Worm (Caenorhabditis elegans): ENCODE results near the gene scl-6.

Gene scl-6

DNA sequence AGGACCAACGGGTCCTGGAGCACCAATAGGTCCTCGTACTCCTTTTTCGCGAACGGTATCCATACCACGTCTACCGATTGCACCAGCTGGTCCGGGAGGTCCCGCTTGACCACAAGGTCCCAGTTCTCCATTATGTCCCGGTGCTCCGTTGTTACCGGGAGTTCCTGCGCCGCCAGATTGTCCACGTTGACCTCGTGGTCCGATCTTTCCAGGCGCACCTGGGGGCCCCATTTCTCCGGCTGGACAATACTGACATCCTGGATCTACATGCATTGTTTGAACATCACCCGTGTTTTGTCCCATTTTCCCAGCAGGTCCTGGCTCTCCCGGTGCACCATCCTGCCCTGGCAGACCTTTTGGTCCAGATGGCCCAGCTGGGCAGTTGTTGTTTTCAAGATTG is 2.5 kb upstream of the scl-6 start:
- TF ChIP-seq mls-2 (tag; optimal IDR thresholded peaks at IDR 0.05) (no peak), M03D4.4 (tag; optimal IDR thresholded peaks at IDR 0.05) (no peak), ceh-39 (tag; optimal IDR thresholded peaks at IDR 0.05) (no peak), tbx-8 (GFP tag; optimal IDR thresholded peaks at IDR 0.05) (no peak), snpc-4 (tag; optimal IDR thresholded peaks at IDR 0.05) (no peak), blmp-1 (tag; optimal IDR thresholded peaks at IDR 0.05) (no peak), unc-120 (tag; optimal IDR thresholded peaks at IDR 0.05; ENCODE audit: poor library complexity, severe bottlenecking) (no peak), ceh-83 (GFP tag; optimal IDR thresholded peaks at IDR 0.05) (no peak), unc-39 (tag; optimal IDR thresholded peaks at IDR 0.05) (no peak), nhr-2 (tag; optimal IDR thresholded peaks at IDR 0.05) (no peak)

DNA sequence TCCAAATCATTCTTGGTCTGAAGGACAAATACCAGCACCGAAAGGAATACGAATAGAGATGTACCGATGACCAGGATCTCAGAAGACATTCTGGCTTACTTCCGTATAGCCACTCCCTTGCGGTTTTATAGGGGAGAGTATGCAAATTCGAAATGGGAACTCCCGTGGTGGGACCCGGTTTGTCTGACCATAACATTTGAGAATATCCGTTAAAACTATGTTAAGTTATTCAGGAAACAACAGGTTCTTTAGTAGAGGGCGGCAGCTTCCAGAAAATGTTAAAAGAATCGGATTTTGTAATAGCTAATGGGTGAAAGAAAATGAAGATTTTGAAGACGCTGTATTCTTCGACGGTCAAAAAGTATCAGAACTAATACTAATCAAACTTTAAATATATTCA is 1.4 kb upstream of the scl-6 start, which contains the start of gene col-131:
Gene col-131 (minus strand): TSS at position 101 of the 400 bp plus-strand sequence.
- no peak for TF ChIP-seq nhr-2 (tag; optimal IDR thresholded peaks at IDR 0.05)
- TF ChIP-seq elt-1 (tag; optimal IDR thresholded peaks at IDR 0.05; ENCODE audit: borderline replicate concordance, insufficient read depth), result no peak
- TF ChIP-seq blmp-1 (tag; optimal IDR thresholded peaks at IDR 0.05), result no peak
- no peak for TF ChIP-seq mls-2 (tag; optimal IDR thresholded peaks at IDR 0.05)
- TF ChIP-seq hlh-1 (tag; optimal IDR thresholded peaks at IDR 0.05), result no peak
- TF ChIP-seq pha-4 (tag; optimal IDR thresholded peaks at IDR 0.05), result no peak
- no peak for TF ChIP-seq mab-5 (tag; optimal IDR thresholded peaks at IDR 0.05)
- TF ChIP-seq cnd-1 (tag; optimal IDR thresholded peaks at IDR 0.05), result no peak
- TF ChIP-seq tbx-8 (GFP tag; optimal IDR thresholded peaks at IDR 0.05), result no peak
- no peak for TF ChIP-seq sem-2 (GFP tag; optimal IDR thresholded peaks at IDR 0.05)
- TF ChIP-seq mep-1 (tag; optimal IDR thresholded peaks at IDR 0.05), result no peak
- TF ChIP-seq ham-2 (GFP tag; optimal IDR thresholded peaks at IDR 0.05), result no peak
- no peak for TF ChIP-seq ztf-11 (tag; optimal IDR thresholded peaks at IDR 0.05)
- no peak for TF ChIP-seq elt-3 (tag; optimal IDR thresholded peaks at IDR 0.05)
- TF ChIP-seq unc-62 (GFP tag; optimal IDR thresholded peaks at IDR 0.05), result no peak
- no peak for TF ChIP-seq zip-8 (tag; optimal IDR thresholded peaks at IDR 0.05)
- TF ChIP-seq unc-39 (tag; optimal IDR thresholded peaks at IDR 0.05), result no peak

DNA sequence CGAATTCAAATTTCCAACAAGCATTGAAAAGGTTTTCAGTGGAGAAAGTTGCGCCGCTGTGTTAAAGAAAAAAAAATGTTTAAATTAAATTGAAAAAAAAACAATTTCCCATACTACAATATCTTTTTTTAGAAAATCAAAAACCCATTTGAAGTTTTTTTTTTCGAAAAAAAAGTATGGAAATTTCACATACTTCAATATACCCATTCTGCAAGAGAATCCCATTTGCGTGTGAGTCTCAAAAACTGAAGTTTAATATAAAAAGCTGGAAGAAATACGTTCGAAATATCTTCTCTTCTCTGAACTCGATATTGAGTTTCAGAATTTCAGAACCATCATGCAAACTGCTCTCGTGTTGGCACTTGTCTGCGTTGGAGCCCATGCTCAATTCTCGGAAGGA is 1.6 kb downstream of the scl-6 start, which contains the start of gene scl-7:
Gene scl-7 (plus strand): TSS at position 301 of the 400 bp plus-strand sequence.
- TF ChIP-seq pha-4 (tag; optimal IDR thresholded peaks at IDR 0.05) (no peak), hlh-1 (tag; optimal IDR thresholded peaks at IDR 0.05) (no peak), snpc-4 (tag; optimal IDR thresholded peaks at IDR 0.05) (no peak), unc-39 (tag; optimal IDR thresholded peaks at IDR 0.05) (no peak)

DNA sequence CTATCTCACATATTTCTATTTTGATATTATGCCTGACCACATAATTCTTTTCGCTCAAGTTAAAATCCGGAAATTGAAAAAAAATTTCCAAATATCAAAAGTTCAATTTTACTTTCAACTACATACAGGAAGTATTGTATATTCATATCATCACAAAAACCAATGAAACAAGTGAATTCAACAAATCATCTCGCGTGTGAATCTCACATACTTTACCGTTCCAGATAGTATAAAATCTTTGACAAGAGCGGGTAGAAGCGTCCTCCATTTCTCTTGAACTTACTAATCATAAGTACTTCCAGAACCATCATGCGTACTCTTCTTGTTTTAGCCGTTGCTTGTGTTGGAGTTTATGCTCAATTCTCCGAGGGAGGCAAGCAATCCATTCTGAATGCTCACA is 2.9 kb downstream of the scl-6 start, which contains the start of gene scl-8:
Gene scl-8 (plus strand): TSS at position 301 of the 400 bp plus-strand sequence.
- TF ChIP-seq nhr-12 (tag; optimal IDR thresholded peaks at IDR 0.05) (no peak), mep-1 (tag; optimal IDR thresholded peaks at IDR 0.05) (no peak), lin-13 (tag; optimal IDR thresholded peaks at IDR 0.05) (no peak), elt-1 (tag; optimal IDR thresholded peaks at IDR 0.05; ENCODE audit: borderline replicate concordance, insufficient read depth) (no peak), mab-5 (tag; optimal IDR thresholded peaks at IDR 0.05) (no peak), pha-4 (tag; optimal IDR thresholded peaks at IDR 0.05) (no peak), ceh-39 (tag; optimal IDR thresholded peaks at IDR 0.05) (no peak), nhr-237 (tag; optimal IDR thresholded peaks at IDR 0.05) (no peak)

DNA sequence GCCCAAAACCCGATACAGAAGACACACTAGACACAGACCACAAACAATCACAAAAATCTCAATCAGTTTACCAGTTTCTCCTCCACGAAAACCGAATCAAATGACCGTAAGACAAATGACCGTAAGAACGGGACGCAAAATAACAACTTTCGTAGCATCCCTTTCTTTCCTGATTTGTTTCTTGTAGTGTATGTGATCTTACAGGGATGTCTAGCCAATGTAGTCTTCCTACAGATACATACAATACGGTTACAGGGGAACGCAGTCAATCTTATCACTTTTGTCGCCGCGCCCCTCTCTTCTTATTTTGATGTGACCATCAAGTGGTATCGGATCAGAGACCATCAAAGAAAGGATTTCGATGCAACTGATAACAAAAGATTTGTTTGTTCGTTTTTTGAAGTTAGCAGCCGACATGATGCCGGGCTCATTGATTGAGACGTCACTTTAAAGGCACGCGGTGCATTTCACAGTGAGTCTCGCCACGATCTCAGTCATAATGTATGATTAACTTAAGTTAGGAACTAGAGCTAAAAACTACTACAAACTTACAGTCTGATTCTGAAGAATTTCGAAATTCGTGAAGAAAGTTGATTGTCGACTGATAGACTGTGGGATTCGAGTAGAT is 7.2 kb downstream of the scl-6 start:
- TF ChIP-seq nhr-237 (tag; optimal IDR thresholded peaks at IDR 0.05), result no peak
- no peak for TF ChIP-seq lin-32 (GFP tag; optimal IDR thresholded peaks at IDR 0.05)
- TF ChIP-seq ces-1 (GFP tag; optimal IDR thresholded peaks at IDR 0.05), result no peak
- no peak for TF ChIP-seq snpc-4 (tag; optimal IDR thresholded peaks at IDR 0.05)
- TF ChIP-seq bed-3 (GFP tag; optimal IDR thresholded peaks at IDR 0.05), result no peak
- no peak for TF ChIP-seq elt-1 (tag; optimal IDR thresholded peaks at IDR 0.05; ENCODE audit: borderline replicate concordance, insufficient read depth)
- no peak for TF ChIP-seq blmp-1 (tag; optimal IDR thresholded peaks at IDR 0.05)
- no peak for TF ChIP-seq M03D4.4 (tag; optimal IDR thresholded peaks at IDR 0.05)
- TF ChIP-seq elt-3 (tag; optimal IDR thresholded peaks at IDR 0.05), result no peak
- no peak for TF ChIP-seq unc-120 (tag; optimal IDR thresholded peaks at IDR 0.05; ENCODE audit: poor library complexity, severe bottlenecking)
- no peak for TF ChIP-seq zip-8 (tag; optimal IDR thresholded peaks at IDR 0.05)
- TF ChIP-seq unc-39 (tag; optimal IDR thresholded peaks at IDR 0.05), result no peak
- TF ChIP-seq nhr-28 (tag; optimal IDR thresholded peaks at IDR 0.05), result no peak
- no peak for TF ChIP-seq nhr-2 (tag; optimal IDR thresholded peaks at IDR 0.05)
